Fruit fly (Drosophila melanogaster) whole organism, embryonic: ENCODE results near the gene CG43389.

Experiments used
- B-H2 ChIP-seq: fragments of 200-800 bp; sonication (Bioruptor generic); optimal IDR thresholded peaks from 2 replicates; lab custom pipeline; 2018; ENCODE audit warnings: missing biosample characterization, mild to moderate bottlenecking, missing genetic modification characterization
- Blimp-1 ChIP-seq: fragments of 200-800 bp; sonication (Bioruptor generic); optimal IDR thresholded peaks from 3 replicates; lab custom pipeline; 2018; ENCODE audit warnings: missing biosample characterization, missing genetic modification characterization, mild to moderate bottlenecking, moderate library complexity, missing genetic modification reagents
- Bteb2 ChIP-seq: fragments of 200-800 bp; sonication (Bioruptor generic); optimal IDR thresholded peaks from 2 replicates; lab custom pipeline; 2016; ENCODE audit warnings: missing biosample characterization, missing genetic modification characterization
- CG1024 ChIP-seq: fragments of 200-800 bp; sonication (Bioruptor generic); IDR thresholded peaks from 2 replicates; pipeline ENCODE4 v1.3.6; 2022; ENCODE audit warnings: missing biosample characterization, missing genetic modification characterization
- CG10321 ChIP-seq: fragments of 200-800 bp; sonication (Bioruptor generic); IDR thresholded peaks from 2 replicates; pipeline ENCODE4 v1.3.6; 2022; ENCODE audit warnings: missing biosample characterization, missing genetic modification characterization
- CG11560 ChIP-seq: fragments of 200-800 bp; sonication (Bioruptor generic); IDR thresholded peaks from 3 replicates; pipeline ENCODE4 v1.3.6; 2022; ENCODE audit warnings: missing biosample characterization, missing genetic modification characterization
- CG11723 ChIP-seq: fragments of 200-800 bp; sonication (Bioruptor generic); optimal IDR thresholded peaks from 2 replicates; lab custom pipeline; 2017; ENCODE audit warnings: missing biosample characterization, mild to moderate bottlenecking, missing genetic modification characterization
- CG12104 ChIP-seq: fragments of 200-800 bp; sonication (Bioruptor generic); optimal IDR thresholded peaks from 3 replicates; lab custom pipeline; 2016; ENCODE audit warnings: missing biosample characterization, missing genetic modification characterization
- CG1233 ChIP-seq: fragments of 200-800 bp; sonication (Bioruptor generic); optimal IDR thresholded peaks from 4 replicates; lab custom pipeline; 2018; ENCODE audit warnings: missing biosample characterization, mild to moderate bottlenecking, missing genetic modification characterization
- CG15269 ChIP-seq: fragments of 200-800 bp; sonication (Bioruptor generic); optimal IDR thresholded peaks from 2 replicates; lab custom pipeline; 2018; ENCODE audit warnings: missing biosample characterization, mild to moderate bottlenecking, missing genetic modification characterization, moderate library complexity
- CG1603 ChIP-seq: fragments of 200-800 bp; sonication (Bioruptor generic); optimal IDR thresholded peaks from 2 replicates; lab custom pipeline; 2019; ENCODE audit warnings: missing biosample characterization, mild to moderate bottlenecking, missing genetic modification characterization, moderate library complexity
- CG17186 ChIP-seq: fragments of 200-800 bp; sonication (Bioruptor generic); optimal IDR thresholded peaks from 3 replicates; lab custom pipeline; 2017; ENCODE audit warnings: missing biosample characterization, missing genetic modification reagents, missing genetic modification characterization
- CG17361 ChIP-seq: fragments of 200-800 bp; sonication (Bioruptor generic); IDR thresholded peaks from 3 replicates; pipeline ENCODE4 v1.3.6; 2022; ENCODE audit warnings: missing biosample characterization, missing genetic modification characterization
- CG18011 ChIP-seq: fragments of 200-800 bp; sonication (Bioruptor generic); optimal IDR thresholded peaks from 2 replicates; lab custom pipeline; 2017; ENCODE audit warnings: missing biosample characterization, missing genetic modification characterization, mild to moderate bottlenecking, moderate library complexity, missing genotype
- CG2129 ChIP-seq: fragments of 200-800 bp; sonication (Bioruptor generic); IDR thresholded peaks from 2 replicates; pipeline ENCODE4 v1.3.6; 2022; ENCODE audit warnings: missing biosample characterization, missing genetic modification characterization; ENCODE audit not compliant: partially characterized antibody
- CG2889 ChIP-seq: fragments of 200-800 bp; sonication (Bioruptor generic); IDR thresholded peaks from 3 replicates; pipeline ENCODE4 v1.3.6; 2022; ENCODE audit warnings: missing biosample characterization, missing genetic modification characterization
- CG30020 ChIP-seq: fragments of 200-800 bp; optimal IDR thresholded peaks from 2 replicates; lab custom pipeline; 2019; ENCODE audit warnings: missing biosample characterization, mild to moderate bottlenecking, missing genetic modification characterization, moderate library complexity
- CG32767 ChIP-seq: fragments of 200-800 bp; sonication (Bioruptor generic); IDR thresholded peaks from 2 replicates; pipeline ENCODE4 v1.3.6; 2022; ENCODE audit warnings: missing biosample characterization, missing genetic modification characterization
- CG32772 ChIP-seq: fragments of 200-800 bp; sonication (Bioruptor generic); IDR thresholded peaks from 2 replicates; pipeline ENCODE4 v1.3.6; 2022; ENCODE audit warnings: missing biosample characterization, missing genetic modification characterization
- CG34224 ChIP-seq: fragments of 200-800 bp; sonication (Bioruptor generic); IDR thresholded peaks from 3 replicates; pipeline ENCODE4 v1.3.6; 2022; ENCODE audit warnings: missing biosample characterization, missing genetic modification characterization; ENCODE audit not compliant: partially characterized antibody
- CG3995 ChIP-seq: fragments of 200-800 bp; sonication (Bioruptor generic); optimal IDR thresholded peaks from 3 replicates; lab custom pipeline; 2016; ENCODE audit warnings: missing biosample characterization, missing genetic modification characterization
- CG4360 ChIP-seq: fragments of 200-800 bp; sonication (Bioruptor generic); IDR thresholded peaks from 2 replicates; pipeline ENCODE4 v1.3.6; 2022; ENCODE audit warnings: missing biosample characterization, missing genetic modification characterization
- CG43689 ChIP-seq: fragments of 200-800 bp; sonication (Bioruptor generic); IDR thresholded peaks from 2 replicates; pipeline ENCODE4 v1.3.6; 2022; ENCODE audit warnings: missing biosample characterization, missing genetic modification characterization
- CG6272 ChIP-seq: fragments of 200-800 bp; sonication (Bioruptor generic); IDR thresholded peaks from 2 replicates; pipeline ENCODE4 v1.3.6; 2022; ENCODE audit warnings: missing biosample characterization, missing genetic modification characterization
- CG6683 ChIP-seq: fragments of 200-800 bp; sonication (Bioruptor generic); optimal IDR thresholded peaks from 2 replicates; lab custom pipeline; 2017; ENCODE audit warnings: missing biosample characterization, mild to moderate bottlenecking, missing genetic modification characterization, missing genetic modification reagents
- CG7556 ChIP-seq: fragments of 200-800 bp; sonication (Bioruptor generic); optimal IDR thresholded peaks from 2 replicates; lab custom pipeline; 2017; ENCODE audit warnings: missing biosample characterization, mild to moderate bottlenecking, missing genetic modification characterization
- Ets97D ChIP-seq: fragments of 200-800 bp; sonication (Bioruptor generic); optimal IDR thresholded peaks from 3 replicates; lab custom pipeline; 2016; ENCODE audit warnings: missing biosample characterization, missing genetic modification characterization
- H15 ChIP-seq: fragments of 200-800 bp; sonication (Bioruptor generic); IDR thresholded peaks from 3 replicates; pipeline ENCODE4 v1.3.6; 2022; ENCODE audit warnings: missing biosample characterization, missing genetic modification characterization
- HLH3B ChIP-seq: fragments of 200-800 bp; sonication (Bioruptor generic); IDR thresholded peaks from 2 replicates; pipeline ENCODE4 v1.3.6; 2022; ENCODE audit warnings: missing biosample characterization, missing genetic modification characterization
- Jarid2 ChIP-seq: fragments of 200-800 bp; sonication (Bioruptor generic); optimal IDR thresholded peaks from 3 replicates; lab custom pipeline; 2017; ENCODE audit warnings: mild to moderate bottlenecking, missing biosample characterization, missing genetic modification reagents, missing genetic modification characterization
- Lim3 ChIP-seq: fragments of 200-800 bp; sonication (Bioruptor generic); IDR thresholded peaks from 2 replicates; pipeline ENCODE4 v1.3.6; 2022; ENCODE audit warnings: missing biosample characterization, missing genetic modification characterization
- Lpt ChIP-seq: fragments of >200 bp; optimal IDR thresholded peaks from 2 replicates; lab custom pipeline; 2018; ENCODE audit warnings: missing biosample characterization, missing genetic modification characterization
- Max ChIP-seq: fragments of 200-800 bp; sonication (Bioruptor generic); optimal IDR thresholded peaks from 2 replicates; lab custom pipeline; 2016; ENCODE audit warnings: missing biosample characterization, mild to moderate bottlenecking, missing genetic modification characterization
- Opbp ChIP-seq: fragments of 200-800 bp; sonication (Bioruptor generic); IDR thresholded peaks from 3 replicates; pipeline ENCODE4 v1.3.6; 2022; ENCODE audit warnings: missing biosample characterization, missing genetic modification characterization; ENCODE audit not compliant: partially characterized antibody
- PHDP ChIP-seq: fragments of 200-800 bp; sonication (Bioruptor generic); optimal IDR thresholded peaks from 3 replicates; lab custom pipeline; 2018; ENCODE audit warnings: missing biosample characterization, mild to moderate bottlenecking, missing genetic modification characterization, moderate library complexity
- Sox102F ChIP-seq: fragments of 200-800 bp; sonication (Bioruptor generic); optimal IDR thresholded peaks from 2 replicates; lab custom pipeline; 2018; ENCODE audit warnings: missing biosample characterization, mild to moderate bottlenecking, missing genetic modification characterization, moderate library complexity
- Sry-β ChIP-seq: fragments of 200-800 bp; sonication (Bioruptor generic); optimal IDR thresholded peaks from 2 replicates; lab custom pipeline; 2018; ENCODE audit warnings: missing biosample characterization, mild to moderate bottlenecking, missing genetic modification characterization, moderate library complexity
- Sry-δ ChIP-seq: fragments of 200-800 bp; sonication (Bioruptor generic); optimal IDR thresholded peaks from 2 replicates; lab custom pipeline; 2016; ENCODE audit warnings: missing biosample characterization, missing genetic modification characterization
- YL-1 ChIP-seq: fragments of 200-800 bp; sonication (Bioruptor generic); optimal IDR thresholded peaks from 3 replicates; lab custom pipeline; 2017; ENCODE audit warnings: missing biosample characterization, mild to moderate bottlenecking, missing genetic modification characterization
- caup ChIP-seq: fragments of 200-800 bp; sonication (Bioruptor generic); optimal IDR thresholded peaks from 3 replicates; lab custom pipeline; 2017; ENCODE audit warnings: missing biosample characterization, mild to moderate bottlenecking, missing genetic modification characterization, moderate library complexity; ENCODE audit not compliant: severe bottlenecking
- chn ChIP-seq: fragments of 200-800 bp; sonication (Bioruptor generic); optimal IDR thresholded peaks from 2 replicates; lab custom pipeline; 2016; ENCODE audit warnings: missing biosample characterization, missing genetic modification characterization
- fu2 ChIP-seq: fragments of 200-800 bp; sonication (Bioruptor generic); optimal IDR thresholded peaks from 2 replicates; lab custom pipeline; 2016; ENCODE audit warnings: missing biosample characterization, missing genetic modification characterization
- nerfin-2 ChIP-seq: fragments of 200-800 bp; sonication (Bioruptor generic); IDR thresholded peaks from 2 replicates; pipeline ENCODE4 v1.3.6; 2022; ENCODE audit warnings: missing biosample characterization, missing genetic modification characterization; ENCODE audit not compliant: partially characterized antibody
- onecut ChIP-seq: fragments of 200-800 bp; sonication (Bioruptor generic); IDR thresholded peaks from 2 replicates; pipeline ENCODE4 v1.3.6; 2022; ENCODE audit warnings: missing biosample characterization, missing genetic modification characterization
- schlank ChIP-seq: fragments of 200-800 bp; sonication (Bioruptor generic); optimal IDR thresholded peaks from 2 replicates; lab custom pipeline; 2018; ENCODE audit warnings: missing biosample characterization, mild to moderate bottlenecking, missing genetic modification characterization
- sisA ChIP-seq: fragments of 200-800 bp; sonication (Bioruptor generic); IDR thresholded peaks from 2 replicates; pipeline ENCODE4 v1.3.6; 2022; ENCODE audit warnings: missing biosample characterization, missing genetic modification characterization
- slp2 ChIP-seq: fragments of 200-800 bp; sonication (Bioruptor generic); optimal IDR thresholded peaks from 2 replicates; lab custom pipeline; 2016; ENCODE audit warnings: missing biosample characterization, missing genetic modification characterization
- twi ChIP-seq: fragments of 200-800 bp; optimal IDR thresholded peaks from 2 replicates; lab custom pipeline; 2019; ENCODE audit warnings: missing biosample characterization, mild to moderate bottlenecking, missing genetic modification characterization, moderate library complexity
- tx ChIP-seq: fragments of 200-800 bp; sonication (Bioruptor generic); optimal IDR thresholded peaks from 2 replicates; lab custom pipeline; 2016; ENCODE audit warnings: missing biosample characterization, missing genetic modification characterization

CG43389 gene

DNA sequence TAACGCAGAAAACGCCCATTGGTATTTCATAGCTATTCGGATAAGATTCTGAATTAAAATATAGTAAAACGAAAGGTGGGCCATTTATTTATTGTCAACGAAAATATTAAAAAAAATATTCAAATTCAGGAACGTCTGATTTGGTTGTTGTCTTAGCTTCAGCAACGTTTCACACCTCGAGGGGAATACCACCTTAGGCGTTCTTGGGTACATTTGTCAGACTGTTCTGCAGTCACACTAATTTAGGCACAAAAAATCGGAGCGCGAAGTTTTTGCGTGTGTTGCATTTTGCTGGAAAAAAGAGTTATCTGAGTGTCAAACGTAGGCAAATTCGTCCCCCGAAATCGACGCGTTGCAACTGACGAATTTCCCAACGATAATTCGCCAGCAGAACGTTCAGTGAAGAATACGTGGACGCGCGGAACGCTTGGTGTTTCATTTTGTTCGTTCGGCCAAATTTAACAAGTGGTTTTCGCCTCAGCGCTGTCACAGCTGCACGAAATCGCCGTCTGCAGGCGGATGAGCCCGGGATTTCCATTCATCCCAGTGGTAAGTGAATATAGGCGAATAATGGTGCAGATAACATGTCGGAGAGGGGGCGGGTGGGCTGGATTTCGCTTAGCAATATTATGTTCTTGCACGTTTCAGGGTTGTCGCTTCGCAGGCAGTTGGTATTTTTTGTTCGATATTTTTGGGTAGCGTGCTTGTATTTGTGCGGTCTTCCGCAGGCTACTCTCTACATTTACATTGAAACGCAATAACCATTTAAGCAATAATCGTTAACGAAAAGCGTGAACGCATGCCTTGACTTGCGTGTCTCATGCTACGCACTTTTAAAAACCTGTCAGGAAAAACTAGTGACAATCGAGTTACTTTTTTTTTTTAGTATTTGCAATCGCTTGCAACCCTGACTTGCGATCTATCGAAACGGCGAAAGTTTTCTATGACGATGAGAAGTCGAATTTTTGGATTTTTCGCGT is 22.8 kb upstream of the CG43389 start, which contains the start of gene Larp4B (continued):
- peak; percentile 2 for TF ChIP-seq PHDP
- TF ChIP-seq Bteb2 (GFP tag; lab: Kevin White, UChicago) = peak; percentile 33
- no peak for TF ChIP-seq CG12104 (GFP tag; lab: Kevin White, UChicago)
- TF ChIP-seq twi (tag; lab: Kevin White, UChicago) = no peak
- peak; percentile 55 for TF ChIP-seq CG34224 (GFP tag; lab: Robert Waterston, UW)
- TF ChIP-seq Lpt (GFP tag; lab: Kevin White, UChicago) = no peak
- TF ChIP-seq schlank (tag; lab: Kevin White, UChicago) = no peak
- no peak for TF ChIP-seq CG32767 (GFP tag; lab: Robert Waterston, UW)
- peak; percentile 28 for TF ChIP-seq B-H2 (GFP tag; lab: Kevin White, UChicago)
- no peak for TF ChIP-seq tx (GFP tag; lab: Kevin White, UChicago)
- TF ChIP-seq Sry-β = no peak
- TF ChIP-seq Ets97D (GFP tag; lab: Kevin White, UChicago) = peak; percentile 73
- no peak for TF ChIP-seq Sox102F (GFP tag; lab: Kevin White, UChicago)
- TF ChIP-seq chn (GFP tag; lab: Kevin White, UChicago) = peak; percentile 13
- TF ChIP-seq CG11560 (tag; lab: Robert Waterston, UW) = no peak
- no peak for TF ChIP-seq CG17361 (GFP tag; lab: Robert Waterston, UW)
- TF ChIP-seq CG6272 (GFP tag; lab: Robert Waterston, UW) = no peak
- peak; percentile 73 for TF ChIP-seq CG3995
- TF ChIP-seq CG1603 (tag; lab: Kevin White, UChicago) = no peak
- peak; percentile 22 for TF ChIP-seq Max (GFP tag; lab: Kevin White, UChicago)
- no peak for TF ChIP-seq H15 (GFP tag; lab: Robert Waterston, UW)
- peak; percentile 53 for TF ChIP-seq CG2129 (GFP tag; lab: Robert Waterston, UW)
- no peak for TF ChIP-seq CG15269 (tag; lab: Kevin White, UChicago)
- no peak for TF ChIP-seq Lim3 (GFP tag; lab: Robert Waterston, UW)
- TF ChIP-seq caup (GFP tag; lab: Kevin White, UChicago) = peak; percentile 16
- TF ChIP-seq CG7556 (GFP tag; lab: Kevin White, UChicago) = no peak
- peak; percentile 69 for TF ChIP-seq Sry-δ (GFP tag; lab: Kevin White, UChicago)
- no peak for TF ChIP-seq CG6683
- no peak for TF ChIP-seq Blimp-1 (GFP tag; lab: Kevin White, UChicago)
- TF ChIP-seq YL-1 = peak; percentile 40
- no peak for TF ChIP-seq CG18011
- TF ChIP-seq nerfin-2 (GFP tag; lab: Robert Waterston, UW) = no peak
- TF ChIP-seq sisA (GFP tag; lab: Robert Waterston, UW) = no peak
- no peak for TF ChIP-seq CG1024
- no peak for TF ChIP-seq Jarid2 (GFP tag; lab: Kevin White, UChicago)
- TF ChIP-seq CG43689 (GFP tag; lab: Robert Waterston, UW) = no peak
- no peak for TF ChIP-seq CG32772 (GFP tag; lab: Robert Waterston, UW)
- peak; percentile 35; the same call in 2 of the 3 replicates for TF ChIP-seq Opbp (GFP tag; lab: Robert Waterston, UW)
- peak; percentile 42 for TF ChIP-seq CG17186 (GFP tag; lab: Kevin White, UChicago)
- no peak for TF ChIP-seq CG2889
- TF ChIP-seq HLH3B = no peak
- TF ChIP-seq CG30020 (tag; lab: Kevin White, UChicago) = no peak
- no peak for TF ChIP-seq onecut (GFP tag; lab: Robert Waterston, UW)
- no peak for TF ChIP-seq CG1233 (GFP tag; lab: Kevin White, UChicago)
- no peak for TF ChIP-seq slp2 (GFP tag; lab: Kevin White, UChicago)
- TF ChIP-seq CG11723 (GFP tag; lab: Kevin White, UChicago) = no peak
- peak; percentile 8 for TF ChIP-seq fu2 (GFP tag; lab: Kevin White, UChicago)
- TF ChIP-seq CG4360 = peak; percentile 18; the same call in 1 of the 2 replicates
- TF ChIP-seq CG10321 (GFP tag; lab: Robert Waterston, UW) = no peak
